Worm (Caenorhabditis elegans) whole organism, late embryonic: Measurements from ENCODE around the gene Y38H6C.9.

Source experiments
- C08G9.2 ChIP-seq: sonication (generic microtip); optimal IDR thresholded peaks from 2 replicates; lab custom pipeline; 2016; ENCODE audit warnings: mild to moderate bottlenecking, missing genetic modification characterization, moderate library complexity, missing compliant biosample characterization
- C38D4.7 ChIP-seq: fragments of 200-800 bp; sonication (Bioruptor generic); optimal IDR thresholded peaks from 2 replicates; lab custom pipeline; 2018; ENCODE audit warnings: mild to moderate bottlenecking, missing genetic modification characterization, moderate library complexity, missing compliant biosample characterization
- F13H6.1 ChIP-seq: sonication (generic microtip); optimal IDR thresholded peaks from 2 replicates; lab custom pipeline; 2016; ENCODE audit warnings: missing genetic modification characterization, missing compliant biosample characterization
- Y22D7AL.16 ChIP-seq: sonication (generic microtip); optimal IDR thresholded peaks from 2 replicates; lab custom pipeline; 2016; ENCODE audit warnings: missing genetic modification characterization, missing compliant biosample characterization
- ahr-1 ChIP-seq: sonication (generic microtip); optimal IDR thresholded peaks from 2 replicates; lab custom pipeline; 2016; ENCODE audit warnings: missing genetic modification characterization, missing compliant biosample characterization
- ceh-14 ChIP-seq: sonication (generic microtip); optimal IDR thresholded peaks from 2 replicates; lab custom pipeline; 2016; ENCODE audit warnings: missing genotype, missing genetic modification characterization, missing compliant biosample characterization
- ceh-22 ChIP-seq: sonication (generic microtip); optimal IDR thresholded peaks from 2 replicates; lab custom pipeline; 2017; ENCODE audit warnings: missing biosample characterization, missing genetic modification characterization
- ceh-24 ChIP-seq: sonication (generic microtip); optimal IDR thresholded peaks from 2 replicates; lab custom pipeline; 2016; ENCODE audit warnings: mild to moderate bottlenecking, missing genetic modification characterization, missing compliant biosample characterization
- ceh-31 ChIP-seq: sonication (generic microtip); optimal IDR thresholded peaks from 2 replicates; lab custom pipeline; 2016; ENCODE audit warnings: missing genetic modification characterization, missing compliant biosample characterization
- ceh-34 ChIP-seq: sonication (generic microtip); optimal IDR thresholded peaks from 2 replicates; lab custom pipeline; 2016; ENCODE audit warnings: mild to moderate bottlenecking, missing genetic modification characterization, missing compliant biosample characterization
- ceh-48 ChIP-seq: sonication (generic microtip); optimal IDR thresholded peaks from 2 replicates; lab custom pipeline; 2016; ENCODE audit warnings: missing genetic modification characterization, inconsistent platforms, missing compliant biosample characterization
- ceh-9 ChIP-seq: sonication (generic microtip); optimal IDR thresholded peaks from 2 replicates; lab custom pipeline; 2016; ENCODE audit warnings: mild to moderate bottlenecking, missing genetic modification characterization, inconsistent platforms, missing compliant biosample characterization
- elt-2 ChIP-seq: sonication (generic microtip); optimal IDR thresholded peaks from 2 replicates; lab custom pipeline; 2016; ENCODE audit warnings: missing genetic modification reagents, missing genetic modification characterization, missing compliant biosample characterization
- elt-4 ChIP-seq: sonication (generic microtip); optimal IDR thresholded peaks from 2 replicates; lab custom pipeline; 2016; ENCODE audit warnings: missing genetic modification characterization, missing compliant biosample characterization
- ets-4 ChIP-seq: sonication (generic microtip); optimal IDR thresholded peaks from 2 replicates; lab custom pipeline; 2016; ENCODE audit warnings: missing genetic modification characterization, missing compliant biosample characterization
- eyg-1 ChIP-seq: sonication (generic microtip); optimal IDR thresholded peaks from 2 replicates; lab custom pipeline; 2016; ENCODE audit warnings: missing genotype, missing genetic modification characterization, missing compliant biosample characterization
- fax-1 ChIP-seq: sonication (generic microtip); optimal IDR thresholded peaks from 2 replicates; lab custom pipeline; 2016; ENCODE audit warnings: missing genotype, missing genetic modification characterization, missing compliant biosample characterization
- fkh-6 ChIP-seq: sonication (generic microtip); optimal IDR thresholded peaks from 2 replicates; lab custom pipeline; 2016; ENCODE audit warnings: missing genetic modification characterization, missing compliant biosample characterization
- gmeb-2 ChIP-seq: sonication (generic microtip); optimal IDR thresholded peaks from 2 replicates; lab custom pipeline; 2016; ENCODE audit warnings: missing genetic modification characterization, inconsistent platforms, missing compliant biosample characterization
- hlh-6 ChIP-seq: sonication (generic microtip); optimal IDR thresholded peaks from 2 replicates; lab custom pipeline; 2016; ENCODE audit warnings: missing genotype, missing genetic modification characterization, missing compliant biosample characterization
- lim-6 ChIP-seq: sonication (generic microtip); optimal IDR thresholded peaks from 2 replicates; lab custom pipeline; 2016; ENCODE audit warnings: missing genetic modification characterization, missing compliant biosample characterization
- lin-11 ChIP-seq: fragments of 200-800 bp; sonication (Bioruptor generic); optimal IDR thresholded peaks from 2 replicates; lab custom pipeline; 2018; ENCODE audit warnings: mild to moderate bottlenecking, missing genetic modification characterization, missing compliant biosample characterization
- madf-2 ChIP-seq: sonication (generic microtip); optimal IDR thresholded peaks from 2 replicates; lab custom pipeline; 2017; ENCODE audit warnings: missing genetic modification characterization, missing compliant biosample characterization
- nfya-1 ChIP-seq: sonication (generic microtip); optimal IDR thresholded peaks from 2 replicates; lab custom pipeline; 2017; ENCODE audit warnings: missing genetic modification characterization, mild to moderate bottlenecking, missing compliant biosample characterization, antibody characterized with exemption, moderate library complexity
- npax-4 ChIP-seq: sonication (generic microtip); optimal IDR thresholded peaks from 2 replicates; lab custom pipeline; 2016; ENCODE audit warnings: missing genetic modification characterization, missing compliant biosample characterization
- pat-9 ChIP-seq: fragments of 200-800 bp; sonication (Bioruptor generic); optimal IDR thresholded peaks from 2 replicates; lab custom pipeline; 2018; ENCODE audit warnings: mild to moderate bottlenecking, missing genetic modification characterization, moderate library complexity, missing compliant biosample characterization
- pha-4 ChIP-seq: fragments of 150-350 bp; optimal IDR thresholded peaks from 2 replicates; lab custom pipeline; 2018; ENCODE audit warnings: missing biosample characterization, missing genetic modification reagents, missing genetic modification characterization
- pros-1 ChIP-seq: fragments of 150-350 bp; optimal IDR thresholded peaks from 2 replicates; lab custom pipeline; 2014; ENCODE audit warnings: missing biosample characterization, missing genetic modification reagents, missing genetic modification characterization
- ref-2 ChIP-seq: sonication (generic microtip); optimal IDR thresholded peaks from 2 replicates; lab custom pipeline; 2016; ENCODE audit warnings: missing genetic modification characterization, missing compliant biosample characterization
- rnt-1 ChIP-seq: sonication (generic microtip); optimal IDR thresholded peaks from 2 replicates; lab custom pipeline; 2016; ENCODE audit warnings: missing genetic modification characterization, missing compliant biosample characterization
- unc-3 ChIP-seq, 2 experiments: fragments of 200-800 bp in 1 of 2; sonication (Bioruptor generic) in 1 of 2; sonication (generic microtip) in 1 of 2; conservative IDR thresholded peaks in 1 of 2; optimal IDR thresholded peaks in 1 of 2; 2 replicates each; pipeline versions ENCODE4 v1.3.6 to Lab custom; 2016 to 2022; ENCODE audit warnings: missing compliant biosample characterization in 2 of 2, missing genetic modification characterization in 2 of 2, missing genetic modification reagents in 1 of 2
- unc-42 ChIP-seq: sonication (generic microtip); optimal IDR thresholded peaks from 2 replicates; lab custom pipeline; 2016; ENCODE audit warnings: missing genotype, missing genetic modification characterization, missing compliant biosample characterization
- unc-55 ChIP-seq: sonication (generic microtip); optimal IDR thresholded peaks from 2 replicates; lab custom pipeline; 2017; ENCODE audit warnings: missing biosample characterization, missing genetic modification reagents, missing genetic modification characterization
- unc-86 ChIP-seq: sonication (generic microtip); optimal IDR thresholded peaks from 2 replicates; lab custom pipeline; 2016; ENCODE audit warnings: missing genetic modification characterization, missing compliant biosample characterization
- zip-5 ChIP-seq: sonication (generic microtip); optimal IDR thresholded peaks from 2 replicates; lab custom pipeline; 2016; ENCODE audit warnings: missing genetic modification characterization, missing compliant biosample characterization
- ztf-16 ChIP-seq: sonication (generic microtip); optimal IDR thresholded peaks from 2 replicates; lab custom pipeline; 2017; ENCODE audit warnings: missing genetic modification characterization, missing compliant biosample characterization

Gene Y38H6C.9

ce11 chrV:20479013-20479739 is 42.9 kb downstream of the Y38H6C.9 start, which contains the start of the genes calf-1 and rpl-2:
Gene calf-1, minus strand, starts transcription at chrV:20479089.
Gene rpl-2, plus strand, starts transcription at chrV:20479689.
- TF ChIP-seq zip-5 (tag; lab: Kevin White, UChicago) (no peak), ets-4 (no peak), rnt-1 (tag; lab: Kevin White, UChicago) (no peak), madf-2 (tag; lab: Kevin White, UChicago) (no peak), ceh-34 (tag; lab: Kevin White, UChicago) (no peak), ahr-1 (tag; lab: Kevin White, UChicago) (no peak), ztf-16 (tag; lab: Kevin White, UChicago) (no peak), elt-4 (tag; lab: Kevin White, UChicago) (no peak), ceh-48 (tag; lab: Kevin White, UChicago) (peak; percentile 83), eyg-1 (tag; lab: Kevin White, UChicago) (no peak), elt-2 (tag; lab: Kevin White, UChicago) (peak; percentile 11), pat-9 (tag; lab: Kevin White, UChicago) (no peak), ceh-31 (tag; lab: Kevin White, UChicago) (peak; percentile 49), ceh-22 (no peak), fkh-6 (no peak), lim-6 (tag; lab: Kevin White, UChicago) (no peak), pha-4 (tag; lab: Kevin White, UChicago) (no peak), unc-42 (tag; lab: Kevin White, UChicago) (peak; percentile 84), pros-1 (tag; lab: Kevin White, UChicago) (no peak), nfya-1 (tag; lab: Kevin White, UChicago) (peak; percentile 56), ceh-24 (tag; lab: Kevin White, UChicago) (no peak), ref-2 (no peak), unc-86 (tag; lab: Kevin White, UChicago) (no peak), fax-1 (tag; lab: Kevin White, UChicago) (no peak), lin-11 (tag; lab: Kevin White, UChicago) (no peak), npax-4 (tag; lab: Kevin White, UChicago) (no peak)
- TF ChIP-seq, all 69 proteins: peak for 5

- TF ChIP-seq F13H6.1 (tag; lab: Kevin White, UChicago) (no peak), ztf-16 (tag; lab: Kevin White, UChicago) (no peak)
These were observed 45.1 kb downstream of the Y38H6C.9 start for ce11 chrV:20476981-20477380.

- TF ChIP-seq elt-2 (tag; lab: Kevin White, UChicago) (no peak), C38D4.7 (no peak), ceh-48 (tag; lab: Kevin White, UChicago) (no peak), hlh-6 (tag; lab: Kevin White, UChicago) (no peak), lin-11 (tag; lab: Kevin White, UChicago) (no peak), ceh-9 (tag; lab: Kevin White, UChicago) (no peak), gmeb-2 (tag; lab: Kevin White, UChicago) (no peak), unc-55 (GFP tag; lab: Kevin White, UChicago) (no peak), ets-4 (no peak), nfya-1 (tag; lab: Kevin White, UChicago) (no peak), Y22D7AL.16 (tag; lab: Kevin White, UChicago) (no peak), unc-42 (tag; lab: Kevin White, UChicago) (no peak), pros-1 (tag; lab: Kevin White, UChicago) (no peak), ceh-24 (tag; lab: Kevin White, UChicago) (no peak), unc-3 (GFP tag; conservative IDR thresholded peaks at IDR 0.05; lab: Robert Waterston, UW) (no peak), unc-3 (tag; optimal IDR thresholded peaks at IDR 0.05; lab: Kevin White, UChicago) (no peak), C08G9.2 (tag; lab: Kevin White, UChicago) (no peak), ceh-14 (tag; lab: Kevin White, UChicago) (no peak), fkh-6 (no peak)
These were observed 45.6 kb downstream of the Y38H6C.9 start for ce11 chrV:20476514-20476913.
